Worm (Caenorhabditis elegans) whole organism, young adult: ENCODE data around the gene ifc-2.

Source experiments
- B0035.1 ChIP-seq: sonication (generic microtip); optimal IDR thresholded peaks from 2 replicates; lab custom pipeline; 2016; ENCODE audit warnings: missing genetic modification characterization, mild to moderate bottlenecking, missing compliant biosample characterization, missing genotype, missing genetic modification reagents
- B0336.3 ChIP-seq: fragments of 200-800 bp; sonication (Bioruptor generic); IDR thresholded peaks from 2 replicates; pipeline ENCODE4 v1.3.6; 2022; ENCODE audit warnings: missing genetic modification characterization, missing compliant biosample characterization
- C17E4.6 ChIP-seq: fragments of 200-800 bp; sonication (Bioruptor generic); IDR thresholded peaks from 2 replicates; pipeline ENCODE4 v1.3.6; 2022; ENCODE audit warnings: missing genetic modification reagents, missing genetic modification characterization, missing compliant biosample characterization
- F23B12.7 ChIP-seq: sonication (generic microtip); optimal IDR thresholded peaks from 2 replicates; lab custom pipeline; 2017; ENCODE audit warnings: missing genetic modification characterization, mild to moderate bottlenecking, missing compliant biosample characterization, antibody characterized with exemption, moderate library complexity; ENCODE audit not compliant: insufficient read depth
- F33H1.4 ChIP-seq: fragments of 200-800 bp; sonication (Bioruptor generic); IDR thresholded peaks from 2 replicates; pipeline ENCODE4 v1.3.6; 2022; ENCODE audit warnings: missing genetic modification reagents, missing genetic modification characterization, missing compliant biosample characterization
- F37B4.10 ChIP-seq: fragments of 200-800 bp; sonication (Bioruptor generic); IDR thresholded peaks from 2 replicates; pipeline ENCODE4 v1.3.6; 2022; ENCODE audit warnings: missing genetic modification characterization, missing compliant biosample characterization
- F52B5.7 ChIP-seq: sonication (generic microtip); optimal IDR thresholded peaks from 2 replicates; lab custom pipeline; 2016; ENCODE audit warnings: mild to moderate bottlenecking, missing genetic modification characterization, missing compliant biosample characterization
- F57A8.1 ChIP-seq: fragments of 200-800 bp; sonication (Bioruptor generic); optimal IDR thresholded peaks from 2 replicates; lab custom pipeline; 2018; ENCODE audit warnings: mild to moderate bottlenecking, missing genetic modification characterization, moderate library complexity, missing compliant biosample characterization
- F57C9.4 ChIP-seq: sonication (generic microtip); optimal IDR thresholded peaks from 2 replicates; lab custom pipeline; 2017; ENCODE audit warnings: mild to moderate bottlenecking, missing genetic modification characterization, missing compliant biosample characterization
- Y79H2A.3 ChIP-seq: fragments of 200-800 bp; sonication (Bioruptor generic); conservative IDR thresholded peaks from 2 replicates; pipeline ENCODE4 v1.3.6; 2022; ENCODE audit warnings: missing genetic modification reagents, missing genetic modification characterization, missing compliant biosample characterization
- Y95B8A.8 ChIP-seq: fragments of 200-800 bp; sonication (Bioruptor generic); IDR thresholded peaks from 2 replicates; pipeline ENCODE4 v1.3.6; 2022; ENCODE audit warnings: missing genetic modification reagents, missing genetic modification characterization, missing compliant biosample characterization
- aptf-2 ChIP-seq: fragments of 200-800 bp; sonication (Bioruptor generic); conservative IDR thresholded peaks from 2 replicates; pipeline ENCODE4 v1.3.6; 2022; ENCODE audit warnings: missing genetic modification reagents, missing genetic modification characterization, missing compliant biosample characterization
- attf-6 ChIP-seq: fragments of 200-800 bp; sonication (Bioruptor generic); IDR thresholded peaks from 2 replicates; pipeline ENCODE4 v1.3.6; 2022; ENCODE audit warnings: missing genetic modification reagents, missing genetic modification characterization, missing compliant biosample characterization
- bed-1 ChIP-seq: fragments of 200-800 bp; sonication (Bioruptor generic); IDR thresholded peaks from 2 replicates; pipeline ENCODE4 v1.3.6; 2022; ENCODE audit warnings: missing genetic modification reagents, missing genetic modification characterization, missing compliant biosample characterization
- ccch-3 ChIP-seq: fragments of 200-800 bp; sonication (Bioruptor generic); optimal IDR thresholded peaks from 2 replicates; lab custom pipeline; 2018; ENCODE audit warnings: mild to moderate bottlenecking, missing genetic modification characterization, missing compliant biosample characterization
- cebp-1 ChIP-seq, 2 experiments: fragments of 200-800 bp in 1 of 2; sonication (Bioruptor generic) in 1 of 2; sonication (generic microtip) in 1 of 2; IDR thresholded peaks in 1 of 2; optimal IDR thresholded peaks in 1 of 2; 2 replicates each; pipeline versions ENCODE4 v1.3.6 to Lab custom; 2017 to 2022; ENCODE audit warnings: missing compliant biosample characterization in 2 of 2, missing genetic modification characterization in 2 of 2, mild to moderate bottlenecking in 1 of 2, missing genetic modification reagents in 1 of 2, moderate library complexity in 1 of 2
- ceh-58 ChIP-seq: fragments of 200-800 bp; sonication (Bioruptor generic); IDR thresholded peaks from 2 replicates; pipeline ENCODE4 v1.3.6; 2022; ENCODE audit warnings: missing genetic modification characterization, missing compliant biosample characterization
- dox-1 ChIP-seq: fragments of 200-800 bp; sonication (Bioruptor generic); IDR thresholded peaks from 2 replicates; pipeline ENCODE4 v1.3.6; 2022; ENCODE audit warnings: missing genetic modification reagents, missing genetic modification characterization, missing compliant biosample characterization
- dpff-1 ChIP-seq: sonication (generic microtip); optimal IDR thresholded peaks from 2 replicates; lab custom pipeline; 2017; ENCODE audit warnings: mild to moderate bottlenecking, missing genetic modification characterization, missing compliant biosample characterization
- ets-4 ChIP-seq: fragments of 200-800 bp; sonication (Bioruptor generic); optimal IDR thresholded peaks from 2 replicates; lab custom pipeline; 2018; ENCODE audit warnings: mild to moderate bottlenecking, missing genetic modification characterization, missing compliant biosample characterization
- hmg-1.2 ChIP-seq: fragments of 200-800 bp; sonication (Bioruptor generic); IDR thresholded peaks from 2 replicates; pipeline ENCODE4 v1.3.6; 2022; ENCODE audit warnings: missing genetic modification reagents, missing genetic modification characterization, missing compliant biosample characterization
- hmg-20 ChIP-seq: fragments of 200-800 bp; sonication (Bioruptor generic); IDR thresholded peaks from 2 replicates; pipeline ENCODE4 v1.3.6; 2022; ENCODE audit warnings: missing genetic modification reagents, missing genetic modification characterization, missing compliant biosample characterization
- lin-26 ChIP-seq: fragments of 200-800 bp; sonication (Bioruptor generic); IDR thresholded peaks from 2 replicates; pipeline ENCODE4 v1.3.6; 2022; ENCODE audit warnings: missing genetic modification reagents, missing genetic modification characterization, missing compliant biosample characterization
- lin-35 ChIP-seq, 3 experiments: fragments of 150-350 bp in 2 of 3; sonication (generic microtip) in 1 of 3; optimal IDR thresholded peaks; 2 replicates each; lab custom pipeline; 2014 to 2018; ENCODE audit warnings: missing biosample characterization in 3 of 3, missing genetic modification characterization in 3 of 3, missing genetic modification reagents in 3 of 3
- mcd-1 ChIP-seq: fragments of 200-800 bp; sonication (Bioruptor generic); IDR thresholded peaks from 2 replicates; pipeline ENCODE4 v1.3.6; 2022; ENCODE audit warnings: missing genetic modification reagents, missing genetic modification characterization, missing compliant biosample characterization
- rcor-1 ChIP-seq: fragments of 200-800 bp; sonication (Bioruptor generic); IDR thresholded peaks from 2 replicates; pipeline ENCODE4 v1.3.6; 2022; ENCODE audit warnings: missing genetic modification reagents, missing genetic modification characterization, missing compliant biosample characterization
- snpc-3.4 ChIP-seq: sonication (generic microtip); optimal IDR thresholded peaks from 2 replicates; lab custom pipeline; 2017; ENCODE audit warnings: missing genetic modification characterization, mild to moderate bottlenecking, missing compliant biosample characterization, antibody characterized with exemption, moderate library complexity, missing genotype, missing genetic modification reagents
- somi-1 ChIP-seq: fragments of 200-800 bp; sonication (Bioruptor generic); optimal IDR thresholded peaks from 2 replicates; lab custom pipeline; 2018; ENCODE audit warnings: mild to moderate bottlenecking, missing genetic modification characterization, missing compliant biosample characterization
- sptf-2 ChIP-seq: fragments of 200-800 bp; sonication (Bioruptor generic); optimal IDR thresholded peaks from 2 replicates; lab custom pipeline; 2018; ENCODE audit warnings: mild to moderate bottlenecking, missing genetic modification characterization, missing compliant biosample characterization
- tbp1 ChIP-seq: fragments of 200-800 bp; sonication (Bioruptor generic); optimal IDR thresholded peaks from 2 replicates; lab custom pipeline; 2018; ENCODE audit warnings: mild to moderate bottlenecking, missing genetic modification characterization, missing compliant biosample characterization
- tbx-9 ChIP-seq: sonication (generic microtip); optimal IDR thresholded peaks from 2 replicates; lab custom pipeline; 2016; ENCODE audit warnings: borderline replicate concordance, missing genetic modification characterization, inconsistent platforms, missing compliant biosample characterization
- unc-130 ChIP-seq: sonication (generic microtip); optimal IDR thresholded peaks from 2 replicates; lab custom pipeline; 2016; ENCODE audit warnings: missing genetic modification reagents, missing genetic modification characterization, missing compliant biosample characterization
- unc-62 ChIP-seq: fragments of 150-350 bp; optimal IDR thresholded peaks from 2 replicates; lab custom pipeline; 2014; ENCODE audit warnings: missing biosample characterization, missing genetic modification reagents, missing genetic modification characterization
- xnd-1 ChIP-seq: sonication (generic microtip); optimal IDR thresholded peaks from 2 replicates; lab custom pipeline; 2016; ENCODE audit warnings: missing genotype, missing genetic modification reagents, missing genetic modification characterization, missing compliant biosample characterization
- zfh-2 ChIP-seq: fragments of 200-800 bp; sonication (Bioruptor generic); conservative IDR thresholded peaks from 2 replicates; pipeline ENCODE4 v1.3.6; 2022; ENCODE audit warnings: missing genetic modification reagents, missing genetic modification characterization, missing compliant biosample characterization

The ifc-2 gene

DNA sequence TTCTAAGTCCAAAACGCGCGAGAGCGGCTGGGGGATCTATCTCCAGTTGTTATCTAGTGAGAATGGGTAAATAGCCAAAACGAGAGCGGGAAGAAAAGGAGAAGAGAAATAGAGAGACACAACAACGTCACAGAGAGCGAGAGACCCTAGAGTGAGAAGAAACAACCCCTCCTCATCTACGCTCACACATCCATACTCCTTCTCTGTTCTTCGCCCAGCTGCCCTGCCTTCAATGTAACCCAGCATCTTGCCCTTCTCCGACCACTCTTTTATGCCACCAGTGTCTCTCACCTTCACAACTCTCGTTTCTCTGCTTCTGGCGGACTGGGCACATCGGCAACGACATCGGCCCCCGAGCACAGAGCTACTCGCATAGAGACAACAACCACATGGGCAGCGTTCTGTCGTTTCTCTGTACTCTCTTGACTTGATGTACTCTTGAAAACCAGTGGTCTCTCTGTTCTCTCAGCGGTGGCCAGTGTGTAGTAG lies 61.4 kb downstream of the ifc-2 start (continued):
- TF ChIP-seq B0035.1 (tag; lab: Kevin White, UChicago) (peak; percentile 21), Y95B8A.8 (GFP tag; lab: Robert Waterston, UW) (no peak; the same call in 1 of the 2 replicates), tbx-9 (tag; lab: Kevin White, UChicago) (no peak), attf-6 (GFP tag; lab: Robert Waterston, UW) (no peak), ceh-58 (GFP tag; lab: Robert Waterston, UW) (no peak), bed-1 (no peak), F52B5.7 (tag; lab: Kevin White, UChicago) (no peak), Y79H2A.3 (GFP tag; lab: Robert Waterston, UW) (no peak), lin-26 (GFP tag; lab: Robert Waterston, UW) (peak; percentile 61), C17E4.6 (GFP tag; lab: Robert Waterston, UW) (no peak), tbp1 (GFP tag; lab: Kevin White, UChicago) (no peak), cebp-1 (GFP tag; IDR thresholded peaks at IDR 0.05; lab: Robert Waterston, UW) (no peak), cebp-1 (tag; optimal IDR thresholded peaks at IDR 0.05; lab: Kevin White, UChicago) (peak; percentile 87), zfh-2 (GFP tag; lab: Robert Waterston, UW) (peak; percentile 99), somi-1 (GFP tag; lab: Kevin White, UChicago) (peak; percentile 71), ccch-3 (GFP tag; lab: Kevin White, UChicago) (no peak), mcd-1 (no peak; the same call in none of the 2 replicates), rcor-1 (GFP tag; lab: Robert Waterston, UW) (peak; percentile 61; the same call in 1 of the 2 replicates), F33H1.4 (GFP tag; lab: Robert Waterston, UW) (no peak), unc-130 (GFP tag; lab: Kevin White, UChicago) (no peak), hmg-20 (GFP tag; lab: Robert Waterston, UW) (0 out of 2 replicates have a peak, but pooled peaks have one; percentile 42), hmg-1.2 (peak; percentile 64), F37B4.10 (GFP tag; lab: Robert Waterston, UW) (no peak), xnd-1 (tag; lab: Kevin White, UChicago) (no peak), snpc-3.4 (no peak), F23B12.7 (tag; lab: Kevin White, UChicago) (peak; percentile 76), B0336.3 (GFP tag; lab: Robert Waterston, UW) (peak; percentile 85; the same call in 1 of the 2 replicates), dpff-1 (tag; lab: Kevin White, UChicago) (no peak), unc-62 (GFP tag; lab: Kevin White, UChicago) (no peak), F57A8.1 (GFP tag; lab: Kevin White, UChicago) (no peak), dox-1 (GFP tag; lab: Robert Waterston, UW) (no peak; the same call in 1 of the 2 replicates), aptf-2 (GFP tag; lab: Robert Waterston, UW) (no peak), ets-4 (peak; percentile 68), sptf-2 (GFP tag; lab: Kevin White, UChicago) (no peak), F57C9.4 (tag; lab: Kevin White, UChicago) (no peak), lin-35 (GFP tag; optimal IDR thresholded peaks at IDR 0.05; lab: Kevin White, UChicago) (peak in 1 of 3 experiments; percentile 60)
